Worm (Caenorhabditis elegans) whole organism, L4/young adult: ENCODE results near the gene sysm-1.

Experiments
- W03F9.2 ChIP-seq: fragments of 150-350 bp; optimal IDR thresholded peaks from 2 replicates; lab custom pipeline; 2014; ENCODE audit warnings: missing biosample characterization, missing genetic modification characterization
- dao-5 ChIP-seq: sonication (generic microtip); optimal IDR thresholded peaks from 2 replicates; lab custom pipeline; 2016; ENCODE audit warnings: missing genotype, missing genetic modification characterization, moderate library complexity, missing compliant biosample characterization
- him-1 ChIP-seq: sonication (generic microtip); optimal IDR thresholded peaks from 2 replicates; lab custom pipeline; 2016; ENCODE audit warnings: missing genotype, missing genetic modification reagents, missing genetic modification characterization, missing compliant biosample characterization

Gene sysm-1

DNA sequence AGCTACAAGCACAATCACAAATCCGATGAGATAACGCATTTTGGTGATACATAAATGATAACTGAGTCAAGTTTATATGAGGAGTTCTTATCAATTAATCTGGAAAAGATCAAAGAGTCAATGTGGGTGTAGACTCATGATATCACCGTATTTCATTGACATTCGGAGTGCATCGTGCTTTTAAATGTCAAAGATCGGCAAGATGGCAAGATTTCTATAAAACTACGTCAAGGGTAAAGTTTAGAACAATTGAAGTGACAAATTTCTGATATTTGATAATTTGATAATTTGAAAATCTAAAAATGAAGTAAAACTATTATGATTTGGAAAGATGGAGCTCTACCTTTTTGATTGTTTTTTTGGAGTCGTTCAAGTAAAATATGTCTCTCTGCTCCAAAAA is at the start of gene sysm-1:
TSS of gene sysm-1 (minus strand) at position 101 of the 400 bp plus-strand sequence.
- TF ChIP-seq him-1 (tag; lab: Kevin White, UChicago) (no peak), dao-5 (tag; lab: Kevin White, UChicago) (no peak), W03F9.2 (tag; lab: Kevin White, UChicago) (no peak)

DNA sequence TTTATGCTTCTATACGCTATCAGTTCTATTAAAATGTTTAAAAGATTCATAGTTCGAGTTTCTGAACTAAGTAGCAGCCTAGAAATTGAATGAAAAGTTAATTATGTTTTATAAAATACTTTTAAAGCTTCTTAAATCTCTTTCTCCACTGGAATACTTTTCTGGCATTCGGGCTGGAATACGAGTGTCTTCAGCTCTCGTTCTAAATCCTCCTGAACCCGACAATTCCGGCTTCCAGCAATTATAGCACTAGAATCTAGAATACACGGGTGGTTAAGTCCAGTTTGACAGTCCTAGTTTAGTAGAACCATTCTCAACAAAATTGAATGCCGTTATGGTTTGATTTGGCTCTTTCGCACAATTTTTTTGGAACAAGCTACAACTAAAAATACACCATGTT is 49.3 kb upstream of the sysm-1 start:
- TF ChIP-seq dao-5 (tag; lab: Kevin White, UChicago) (no peak), him-1 (tag; lab: Kevin White, UChicago) (no peak)

DNA sequence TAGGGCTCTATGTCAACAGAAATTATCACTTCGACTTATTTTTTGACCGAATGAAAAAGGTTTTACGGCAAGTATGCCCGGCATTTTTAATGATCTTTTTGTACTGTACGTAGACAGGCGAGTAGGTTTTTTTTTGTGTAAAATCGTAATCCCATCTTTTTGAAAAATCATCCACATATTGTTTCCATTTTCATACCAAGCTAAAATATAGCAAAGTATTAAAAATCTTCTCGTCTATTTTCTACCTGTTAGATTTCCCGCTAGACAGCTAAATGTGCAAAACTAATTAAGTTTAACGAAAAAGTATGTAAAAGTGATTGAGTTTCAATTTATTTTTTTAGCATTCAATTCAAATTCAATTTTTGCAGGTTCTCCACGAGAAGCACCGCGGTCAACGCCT is 48.4 kb upstream of the sysm-1 start, which contains the start of gene C16D2.1:
TSS of gene C16D2.1 (plus strand) at position 301 of the 400 bp plus-strand sequence.
- TF ChIP-seq him-1 (tag; lab: Kevin White, UChicago) (no peak), dao-5 (tag; lab: Kevin White, UChicago) (no peak), W03F9.2 (tag; lab: Kevin White, UChicago) (no peak)

DNA sequence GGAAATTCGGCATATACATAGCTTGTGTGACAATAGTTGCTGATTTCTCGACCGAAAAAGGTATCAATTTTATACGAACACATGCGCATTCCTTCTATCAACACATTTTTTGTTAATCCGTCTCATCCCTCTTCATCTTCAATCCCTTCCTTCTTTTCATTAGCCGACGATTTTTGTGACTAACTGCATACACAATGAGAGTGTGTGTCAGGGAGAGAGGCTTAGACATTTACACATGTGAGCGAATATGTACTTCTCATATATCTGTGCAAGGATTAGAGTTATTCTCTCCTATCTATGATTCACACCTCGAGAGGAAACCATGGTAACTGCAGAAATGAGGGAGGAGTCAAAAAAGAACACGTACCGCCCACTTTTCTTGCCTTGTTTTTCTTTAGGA is 47.3 kb upstream of the sysm-1 start:
- TF ChIP-seq dao-5 (tag; lab: Kevin White, UChicago) (no peak), him-1 (tag; lab: Kevin White, UChicago) (no peak), W03F9.2 (tag; lab: Kevin White, UChicago) (no peak)

DNA sequence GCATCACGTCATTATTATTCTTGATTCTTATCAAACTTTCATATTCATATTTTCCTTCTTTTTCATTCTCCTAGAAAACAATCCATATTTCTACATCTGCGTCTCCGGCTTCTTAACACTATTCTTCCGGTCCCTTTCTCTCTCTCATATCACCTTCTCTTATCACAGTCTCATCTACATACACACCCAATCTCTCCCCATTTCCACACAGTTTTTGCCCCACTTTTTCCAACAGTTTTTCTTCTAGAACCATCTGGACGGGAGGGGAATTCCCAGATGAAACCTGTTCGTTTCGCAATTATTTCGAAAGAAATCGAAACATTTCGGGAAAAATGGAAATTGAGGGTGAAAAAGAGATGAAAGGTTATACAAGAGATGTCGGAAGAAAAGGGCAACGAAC is 45.1 kb upstream of the sysm-1 start:
- TF ChIP-seq him-1 (tag; lab: Kevin White, UChicago) (no peak), W03F9.2 (tag; lab: Kevin White, UChicago) (peak; percentile 6)

DNA sequence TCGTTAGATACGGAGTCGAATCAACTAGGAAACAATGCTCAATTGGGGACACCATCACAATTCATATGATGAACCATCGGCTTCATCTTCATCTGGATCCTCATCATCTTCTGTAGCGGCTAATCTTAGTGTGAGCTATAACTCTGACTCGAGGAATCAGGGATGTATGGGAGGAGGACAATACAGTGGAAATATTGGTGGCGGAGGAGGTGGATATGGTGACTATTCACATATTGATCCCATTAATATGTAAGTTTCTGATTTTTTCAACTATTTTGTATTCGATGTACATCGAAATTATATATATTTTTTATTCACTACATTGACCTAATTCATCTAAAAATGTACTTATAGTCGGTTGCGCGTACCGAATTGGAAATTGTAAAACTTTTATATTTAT is 44.4 kb upstream of the sysm-1 start:
- TF ChIP-seq dao-5 (tag; lab: Kevin White, UChicago) (no peak), him-1 (tag; lab: Kevin White, UChicago) (no peak), W03F9.2 (tag; lab: Kevin White, UChicago) (no peak)

DNA sequence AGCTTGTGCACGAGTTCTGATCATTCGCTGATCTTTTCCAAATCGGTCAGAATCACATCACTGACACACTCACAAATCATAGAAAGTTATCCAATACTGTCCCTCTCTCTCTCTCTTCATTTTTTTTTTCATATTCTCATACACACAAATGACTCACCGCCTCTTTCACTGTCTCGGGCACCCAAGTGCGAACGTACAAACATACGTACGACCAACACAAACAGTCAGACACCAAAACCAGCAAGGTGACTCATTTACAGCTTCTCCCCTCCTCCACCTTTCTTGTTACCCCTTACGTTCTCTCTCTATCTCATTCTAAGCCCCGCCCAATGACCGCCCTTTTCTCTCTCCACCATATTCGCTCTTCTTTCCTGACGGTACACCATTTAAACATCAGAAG is 44.0 kb upstream of the sysm-1 start:
- no peak for TF ChIP-seq dao-5 (tag; lab: Kevin White, UChicago)
- no peak for TF ChIP-seq him-1 (tag; lab: Kevin White, UChicago)
- TF ChIP-seq W03F9.2 (tag; lab: Kevin White, UChicago) = no peak

DNA sequence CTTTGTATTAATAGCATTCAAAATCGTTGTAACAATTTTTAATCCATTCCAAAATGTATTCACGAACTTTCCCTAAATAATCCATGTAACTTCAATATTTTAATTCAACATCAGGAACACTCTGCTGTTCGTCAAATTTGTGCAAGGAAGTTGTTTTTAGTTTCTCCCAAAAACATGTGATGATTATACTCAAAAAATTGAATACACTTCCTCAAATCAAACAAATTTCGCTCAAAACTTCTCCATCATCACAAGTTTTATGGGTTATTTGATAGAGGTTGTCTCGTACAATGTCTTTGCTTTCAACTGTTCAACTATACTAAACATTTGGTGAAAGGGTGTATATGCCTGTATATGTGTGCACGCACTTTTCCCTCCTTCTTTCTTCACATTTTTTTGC is 42.0 kb upstream of the sysm-1 start:
- TF ChIP-seq him-1 (tag; lab: Kevin White, UChicago) (no peak), dao-5 (tag; lab: Kevin White, UChicago) (no peak), W03F9.2 (tag; lab: Kevin White, UChicago) (no peak)

DNA sequence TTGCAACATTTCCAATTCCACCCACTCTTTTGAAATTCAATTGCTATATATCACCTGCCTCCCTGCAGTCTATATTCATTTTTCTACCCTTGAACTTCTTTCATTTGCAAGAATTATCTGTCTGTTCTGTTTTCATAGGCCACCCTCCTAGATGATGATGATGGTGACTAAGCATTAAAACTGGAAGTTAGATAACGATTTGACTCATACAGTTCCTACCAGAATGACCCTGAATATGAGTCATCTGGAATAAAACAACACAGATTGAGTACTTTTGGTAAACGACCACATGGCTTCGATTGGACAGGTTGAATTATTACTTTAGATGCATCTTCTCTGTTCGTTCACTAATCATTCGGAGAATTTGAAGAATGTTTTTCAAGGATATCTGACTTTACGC is 41.4 kb upstream of the sysm-1 start:
- no peak for TF ChIP-seq dao-5 (tag; lab: Kevin White, UChicago)
- no peak for TF ChIP-seq W03F9.2 (tag; lab: Kevin White, UChicago)
- no peak for TF ChIP-seq him-1 (tag; lab: Kevin White, UChicago)

DNA sequence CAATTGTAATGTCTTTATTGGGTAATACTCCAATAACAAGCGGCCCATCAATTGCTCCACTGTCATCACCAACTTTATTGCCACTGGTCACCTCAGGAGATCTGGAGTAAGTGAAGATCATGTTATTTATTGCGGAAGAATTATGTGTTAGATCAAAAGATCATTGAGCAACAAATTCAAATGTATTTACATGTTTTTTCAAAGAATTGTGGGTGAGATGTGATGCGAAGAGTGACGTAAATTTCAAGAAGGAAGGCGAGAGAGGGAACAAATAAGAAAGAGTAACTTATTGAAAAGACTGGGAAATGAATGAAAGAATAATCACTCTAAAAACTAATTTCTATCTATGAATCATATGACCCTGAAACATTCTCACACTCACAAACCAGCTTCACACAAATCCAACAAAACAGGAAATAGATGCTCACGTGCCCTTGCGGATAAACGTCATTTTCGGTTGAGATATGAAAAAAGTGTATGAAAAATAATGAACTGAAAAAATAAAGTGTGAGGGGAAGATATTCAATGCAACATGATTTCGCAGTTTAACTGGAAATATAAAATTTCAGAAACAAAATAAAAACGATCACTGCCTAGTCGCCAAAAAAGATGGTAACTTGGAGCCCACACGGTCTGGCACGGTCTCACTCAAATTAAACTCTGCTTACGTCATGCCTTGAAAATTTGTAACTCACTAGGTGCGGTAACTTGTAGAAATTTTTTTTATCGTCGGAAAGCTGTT is 38.0 kb upstream of the sysm-1 start:
- no peak for TF ChIP-seq dao-5 (tag; lab: Kevin White, UChicago)
- no peak for TF ChIP-seq W03F9.2 (tag; lab: Kevin White, UChicago)
- TF ChIP-seq him-1 (tag; lab: Kevin White, UChicago) = no peak

DNA sequence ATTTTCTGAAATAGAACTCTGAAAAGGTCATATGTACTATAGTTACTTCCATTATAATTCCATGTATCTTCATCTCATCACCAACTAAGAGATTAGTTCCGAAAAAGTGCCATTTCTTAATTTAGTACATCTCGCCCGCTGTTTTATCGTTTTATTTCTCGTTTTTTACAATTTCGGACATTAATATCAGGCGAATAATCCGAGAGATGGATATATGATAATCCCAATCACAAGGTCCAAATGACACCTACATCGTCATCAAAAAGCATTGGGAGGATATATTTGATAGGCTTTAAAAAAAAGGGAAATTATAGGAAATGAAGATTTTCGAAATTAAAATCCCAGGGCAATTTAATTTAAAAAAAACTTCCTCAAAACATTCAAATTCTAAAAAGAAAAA is 37.3 kb upstream of the sysm-1 start:
- TF ChIP-seq W03F9.2 (tag; lab: Kevin White, UChicago) (no peak), dao-5 (tag; lab: Kevin White, UChicago) (no peak), him-1 (tag; lab: Kevin White, UChicago) (no peak)

DNA sequence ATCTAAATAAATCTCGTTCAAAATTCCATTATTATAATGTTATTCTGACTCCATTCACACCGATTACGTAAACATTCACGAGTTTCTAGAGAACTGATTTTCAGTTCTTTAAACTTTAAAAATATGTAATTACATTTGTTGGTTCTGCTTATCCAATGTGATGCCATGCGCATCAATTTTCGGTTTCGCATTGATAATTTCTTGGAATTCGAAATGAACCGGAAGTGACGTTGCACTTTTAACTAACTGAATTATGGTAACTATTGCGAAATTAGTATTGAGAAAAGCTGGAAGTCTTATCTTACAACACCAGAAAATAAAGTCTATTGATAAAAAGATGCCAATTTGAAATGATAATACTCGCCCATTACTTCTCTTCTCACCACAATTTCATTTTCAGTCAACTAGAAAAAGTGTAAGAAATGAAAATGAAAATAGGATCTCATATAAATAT is 34.8 kb upstream of the sysm-1 start:
- TF ChIP-seq him-1 (tag; lab: Kevin White, UChicago) = no peak

DNA sequence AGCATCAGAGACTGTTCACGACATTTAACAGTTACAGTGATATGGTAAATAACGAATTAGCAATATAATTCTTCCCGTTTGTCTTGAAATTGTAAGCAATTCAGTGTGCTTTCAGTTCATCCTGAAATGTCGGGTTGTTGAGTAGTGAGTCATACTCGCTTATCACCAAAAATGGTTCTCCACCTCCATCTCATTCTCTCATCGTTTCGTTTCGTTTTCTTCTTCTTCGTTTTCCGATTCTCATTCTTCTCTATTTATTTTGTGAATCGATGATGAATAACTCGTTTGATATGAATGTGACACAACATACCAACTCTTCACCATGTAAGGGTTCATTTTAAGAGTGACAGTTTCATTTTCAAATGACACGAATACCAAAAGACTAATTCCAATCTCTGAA is 33.4 kb upstream of the sysm-1 start:
- no peak for TF ChIP-seq him-1 (tag; lab: Kevin White, UChicago)
- TF ChIP-seq W03F9.2 (tag; lab: Kevin White, UChicago) = no peak
- no peak for TF ChIP-seq dao-5 (tag; lab: Kevin White, UChicago)

DNA sequence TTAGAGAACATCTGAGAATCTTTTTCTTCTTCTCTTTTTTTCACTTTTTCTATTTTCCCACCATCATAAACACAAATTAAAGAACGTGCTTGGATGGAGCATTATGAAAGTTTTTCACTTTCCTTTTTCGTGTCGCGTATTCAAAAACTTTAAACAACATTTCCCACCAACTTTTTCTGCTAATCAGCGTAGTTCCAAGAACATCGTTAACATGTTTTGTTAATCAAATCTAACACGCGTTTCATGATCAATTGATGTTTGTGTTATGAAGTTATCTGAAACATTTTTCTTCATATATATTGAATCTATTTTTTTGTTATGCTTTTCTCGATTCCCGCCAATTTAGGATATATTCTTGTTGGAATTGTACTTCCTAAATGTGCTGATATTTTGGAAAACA is 32.7 kb upstream of the sysm-1 start:
- TF ChIP-seq him-1 (tag; lab: Kevin White, UChicago) (no peak), dao-5 (tag; lab: Kevin White, UChicago) (no peak), W03F9.2 (tag; lab: Kevin White, UChicago) (no peak)
